Fruit fly (Drosophila melanogaster) whole organism, embryonic: Measurements from ENCODE around the gene CG5715.
A peak's percentile ranks its signal among the peaks of the same experiment; 100 is the strongest.

Source experiments
- Adf1 ChIP-seq: fragments of 200-800 bp; sonication (Bioruptor generic); IDR thresholded peaks from 2 replicates; pipeline ENCODE4 v1.3.6; 2022; ENCODE audit warnings: missing biosample characterization, missing genetic modification characterization
- Atf-2 ChIP-seq: fragments of 200-800 bp; sonication (Bioruptor generic); optimal IDR thresholded peaks from 2 replicates; lab custom pipeline; 2016; ENCODE audit warnings: missing biosample characterization, missing genetic modification characterization
- B-H1 ChIP-seq: fragments of 200-800 bp; sonication (Bioruptor generic); IDR thresholded peaks from 3 replicates; pipeline ENCODE4 v1.3.6; 2022; ENCODE audit warnings: missing biosample characterization, missing genetic modification characterization
- B-H2 ChIP-seq: fragments of 200-800 bp; sonication (Bioruptor generic); optimal IDR thresholded peaks from 2 replicates; lab custom pipeline; 2018; ENCODE audit warnings: missing biosample characterization, mild to moderate bottlenecking, missing genetic modification characterization
- CG11085 ChIP-seq: fragments of 200-800 bp; sonication (Bioruptor generic); IDR thresholded peaks from 2 replicates; pipeline ENCODE4 v1.3.6; 2022; ENCODE audit warnings: missing biosample characterization, missing genetic modification characterization
- CG11504 ChIP-seq: fragments of 200-800 bp; sonication (Bioruptor generic); optimal IDR thresholded peaks from 3 replicates; lab custom pipeline; 2019; ENCODE audit warnings: missing biosample characterization, mild to moderate bottlenecking, missing genetic modification characterization, moderate library complexity
- CG13894 ChIP-seq: fragments of 200-800 bp; sonication (Bioruptor generic); optimal IDR thresholded peaks from 3 replicates; lab custom pipeline; 2018; ENCODE audit warnings: missing biosample characterization, mild to moderate bottlenecking, missing genetic modification characterization, moderate library complexity
- CG15601 ChIP-seq: fragments of 200-800 bp; sonication (Bioruptor generic); optimal IDR thresholded peaks from 3 replicates; lab custom pipeline; 2019; ENCODE audit warnings: missing biosample characterization, mild to moderate bottlenecking, missing genetic modification characterization, moderate library complexity
- CG16863 ChIP-seq: fragments of 200-800 bp; sonication (Bioruptor generic); optimal IDR thresholded peaks from 3 replicates; lab custom pipeline; 2016; ENCODE audit warnings: missing biosample characterization, missing genetic modification characterization
- CG30431 ChIP-seq: fragments of 200-800 bp; sonication (Bioruptor generic); optimal IDR thresholded peaks from 2 replicates; lab custom pipeline; 2017; ENCODE audit warnings: missing biosample characterization, missing genetic modification characterization
- CG34422 ChIP-seq: fragments of 200-800 bp; sonication (Bioruptor generic); IDR thresholded peaks from 3 replicates; pipeline ENCODE4 v1.3.6; 2022; ENCODE audit warnings: missing biosample characterization, missing genetic modification characterization
- CG4360 ChIP-seq: fragments of 200-800 bp; sonication (Bioruptor generic); IDR thresholded peaks from 2 replicates; pipeline ENCODE4 v1.3.6; 2022; ENCODE audit warnings: missing biosample characterization, missing genetic modification characterization
- CG4617 ChIP-seq: fragments of 200-800 bp; sonication (Bioruptor generic); optimal IDR thresholded peaks from 3 replicates; lab custom pipeline; 2016; ENCODE audit warnings: missing biosample characterization, missing genetic modification characterization, borderline replicate concordance
- CG7556 ChIP-seq: fragments of 200-800 bp; sonication (Bioruptor generic); optimal IDR thresholded peaks from 2 replicates; lab custom pipeline; 2017; ENCODE audit warnings: missing biosample characterization, mild to moderate bottlenecking, missing genetic modification characterization
- CG7786 ChIP-seq: fragments of 200-800 bp; sonication (Bioruptor generic); optimal IDR thresholded peaks from 2 replicates; lab custom pipeline; 2016; ENCODE audit warnings: missing biosample characterization, missing genetic modification characterization
- CG7839 ChIP-seq: fragments of 200-800 bp; sonication (Bioruptor generic); optimal IDR thresholded peaks from 3 replicates; lab custom pipeline; 2018; ENCODE audit warnings: missing biosample characterization, mild to moderate bottlenecking, missing genetic modification characterization, moderate library complexity
- CG8478 ChIP-seq: fragments of >200 bp; optimal IDR thresholded peaks from 2 replicates; lab custom pipeline; 2018
- CG9797 ChIP-seq: fragments of 200-800 bp; sonication (Bioruptor generic); optimal IDR thresholded peaks from 3 replicates; lab custom pipeline; 2018; ENCODE audit warnings: missing biosample characterization, mild to moderate bottlenecking, missing genetic modification characterization
- CkIIα-i1 ChIP-seq: fragments of 200-800 bp; sonication (Bioruptor generic); IDR thresholded peaks from 2 replicates; pipeline ENCODE4 v1.3.6; 2022; ENCODE audit warnings: missing biosample characterization, missing genetic modification characterization
- Dfd ChIP-seq, 2 experiments: fragments of >200 bp; optimal IDR thresholded peaks; 2 replicates each; lab custom pipeline; 2017; ENCODE audit warnings: missing biosample characterization in 2 of 2, missing genetic modification characterization in 2 of 2
- Gug ChIP-seq: fragments of 200-800 bp; sonication (Bioruptor generic); IDR thresholded peaks from 4 replicates; pipeline ENCODE4 v1.3.6; 2022; ENCODE audit warnings: missing biosample characterization, missing genetic modification characterization
- Hr51 ChIP-seq, 2 experiments: fragments of 200-800 bp; sonication (Bioruptor generic); optimal IDR thresholded peaks; 2 replicates in 1 of 2; 3 replicates in 1 of 2; lab custom pipeline; 2016 to 2018; ENCODE audit warnings: missing biosample characterization in 2 of 2, missing genetic modification characterization in 2 of 2, mild to moderate bottlenecking in 1 of 2, moderate library complexity in 1 of 2
- NFAT ChIP-seq: fragments of 200-800 bp; sonication (Bioruptor generic); IDR thresholded peaks from 2 replicates; pipeline ENCODE4 v1.3.6; 2022; ENCODE audit warnings: missing biosample characterization, missing genetic modification characterization
- Sox102F ChIP-seq: fragments of 200-800 bp; sonication (Bioruptor generic); optimal IDR thresholded peaks from 2 replicates; lab custom pipeline; 2018; ENCODE audit warnings: missing biosample characterization, mild to moderate bottlenecking, missing genetic modification characterization, moderate library complexity
- Taf1 ChIP-seq: fragments of 200-800 bp; sonication (Bioruptor generic); IDR thresholded peaks from 2 replicates; pipeline ENCODE4 v1.3.6; 2022; ENCODE audit warnings: missing biosample characterization, missing genetic modification characterization
- ap ChIP-seq: fragments of 200-800 bp; sonication (Bioruptor generic); IDR thresholded peaks from 2 replicates; pipeline ENCODE4 v1.3.6; 2022; ENCODE audit warnings: missing biosample characterization, missing genetic modification characterization
- dati ChIP-seq: fragments of 200-800 bp; sonication (Bioruptor generic); IDR thresholded peaks from 2 replicates; pipeline ENCODE4 v1.3.6; 2022; ENCODE audit warnings: missing biosample characterization, missing genetic modification characterization
- fd96Cb ChIP-seq: fragments of 200-800 bp; sonication (Bioruptor generic); optimal IDR thresholded peaks from 2 replicates; lab custom pipeline; 2018; ENCODE audit warnings: missing biosample characterization, mild to moderate bottlenecking, missing genetic modification characterization, moderate library complexity
- gcm2 ChIP-seq: fragments of 200-800 bp; sonication (Bioruptor generic); optimal IDR thresholded peaks from 2 replicates; lab custom pipeline; 2016; ENCODE audit warnings: missing biosample characterization, missing genetic modification characterization
- gro ChIP-seq: fragments of 200-800 bp; sonication (Bioruptor generic); optimal IDR thresholded peaks from 2 replicates; lab custom pipeline; 2016; ENCODE audit warnings: missing biosample characterization, missing genetic modification characterization
- hbn ChIP-seq: fragments of 200-800 bp; sonication (Bioruptor generic); IDR thresholded peaks from 2 replicates; pipeline ENCODE4 v1.3.6; 2022; ENCODE audit warnings: missing biosample characterization, missing genetic modification characterization; ENCODE audit not compliant: partially characterized antibody
- hth ChIP-seq: fragments of >200 bp; optimal IDR thresholded peaks from 2 replicates; lab custom pipeline; 2017; ENCODE audit warnings: inconsistent platforms
- inv ChIP-seq: fragments of 200-800 bp; sonication (Bioruptor generic); IDR thresholded peaks from 2 replicates; pipeline ENCODE4 v1.3.6; 2022; ENCODE audit warnings: missing biosample characterization, missing genetic modification characterization; ENCODE audit not compliant: partially characterized antibody
- kay ChIP-seq: fragments of 200-800 bp; sonication (Bioruptor generic); optimal IDR thresholded peaks from 2 replicates; lab custom pipeline; 2016; ENCODE audit warnings: missing biosample characterization, missing genetic modification characterization
- nau ChIP-seq: fragments of 200-800 bp; sonication (Bioruptor generic); optimal IDR thresholded peaks from 3 replicates; lab custom pipeline; 2017; ENCODE audit warnings: missing biosample characterization, mild to moderate bottlenecking, missing genetic modification characterization, missing genetic modification reagents
- nerfin-2 ChIP-seq: fragments of 200-800 bp; sonication (Bioruptor generic); IDR thresholded peaks from 2 replicates; pipeline ENCODE4 v1.3.6; 2022; ENCODE audit warnings: missing biosample characterization, missing genetic modification characterization; ENCODE audit not compliant: partially characterized antibody
- oc ChIP-seq: fragments of 200-800 bp; sonication (Bioruptor generic); optimal IDR thresholded peaks from 2 replicates; lab custom pipeline; 2018; ENCODE audit warnings: missing biosample characterization, mild to moderate bottlenecking, missing genetic modification characterization, moderate library complexity
- pan ChIP-seq, 4 experiments: fragments of >200 bp in 3 of 4; fragments of 200-800 bp in 1 of 4; sonication (Bioruptor generic) in 1 of 4; optimal IDR thresholded peaks in 3 of 4; IDR thresholded peaks in 1 of 4; 2 replicates each; pipeline versions ENCODE4 v1.3.6 to Lab custom; 2017 to 2022; ENCODE audit warnings: missing biosample characterization in 2 of 4, missing genetic modification characterization in 2 of 4, mixed read lengths in 1 of 4
- pb ChIP-seq: fragments of 200-800 bp; sonication (Bioruptor generic); optimal IDR thresholded peaks from 3 replicates; lab custom pipeline; 2016; ENCODE audit warnings: missing biosample characterization, missing genetic modification characterization
- peb ChIP-seq: fragments of 200-800 bp; sonication (Bioruptor generic); IDR thresholded peaks from 2 replicates; pipeline ENCODE4 v1.3.6; 2022; ENCODE audit warnings: missing biosample characterization, missing genetic modification characterization
- phol ChIP-seq: fragments of 200-800 bp; sonication (Bioruptor generic); optimal IDR thresholded peaks from 3 replicates; lab custom pipeline; 2018; ENCODE audit warnings: missing biosample characterization, mild to moderate bottlenecking, missing genetic modification characterization, moderate library complexity
- pros ChIP-seq: fragments of 200-800 bp; sonication (Bioruptor generic); optimal IDR thresholded peaks from 3 replicates; lab custom pipeline; 2019; ENCODE audit warnings: missing biosample characterization, mild to moderate bottlenecking, missing genetic modification characterization, moderate library complexity
- pzg ChIP-seq: fragments of 200-800 bp; sonication (Bioruptor generic); optimal IDR thresholded peaks from 3 replicates; lab custom pipeline; 2018; ENCODE audit warnings: missing biosample characterization, mild to moderate bottlenecking, missing genetic modification characterization, moderate library complexity
- seq ChIP-seq: fragments of 200-800 bp; sonication (Bioruptor generic); IDR thresholded peaks from 2 replicates; pipeline ENCODE4 v1.3.6; 2022; ENCODE audit warnings: missing biosample characterization, missing genetic modification characterization
- sug ChIP-seq: fragments of 200-800 bp; optimal IDR thresholded peaks from 2 replicates; lab custom pipeline; 2019; ENCODE audit warnings: missing biosample characterization, mild to moderate bottlenecking, missing genetic modification characterization, moderate library complexity
- usp ChIP-seq: fragments of >200 bp; optimal IDR thresholded peaks from 2 replicates; lab custom pipeline; 2017; ENCODE audit warnings: missing biosample characterization, missing genetic modification characterization
- vfl ChIP-seq: fragments of 200-800 bp; sonication (Bioruptor generic); optimal IDR thresholded peaks from 2 replicates; lab custom pipeline; 2016; ENCODE audit warnings: missing biosample characterization, missing genetic modification characterization
- z ChIP-seq: fragments of 200-800 bp; sonication (Bioruptor generic); IDR thresholded peaks from 3 replicates; pipeline ENCODE4 v1.3.6; 2022; ENCODE audit warnings: missing biosample characterization, missing genetic modification characterization
- zen ChIP-seq: fragments of 200-800 bp; sonication (Bioruptor generic); optimal IDR thresholded peaks from 3 replicates; lab custom pipeline; 2018; ENCODE audit warnings: missing biosample characterization, mild to moderate bottlenecking, missing genetic modification characterization, moderate library complexity

Gene CG5715

dm6 chr3R:24318217-24319082 lies 24.3 kb upstream of the CG5715 start, which contains the start of the genes Nab2 and BRWD3 (continued):
- TF ChIP-seq dati (no peak), CG7786 (GFP tag; lab: Kevin White, UChicago) (no peak), NFAT (peak; percentile 69), Gug (GFP tag; lab: Robert Waterston, UW) (peak; percentile 29; the same call in 1 of the 4 replicates), pan (optimal IDR thresholded peaks at IDR 0.05; lab: Kevin White, UChicago) (no peak), pan (GFP tag; optimal IDR thresholded peaks at IDR 0.05 in 1 of 2, IDR thresholded peaks at IDR 0.05 in 1 of 2) (peak in 1 of 2 experiments; percentile 31), phol (tag; lab: Kevin White, UChicago) (peak; percentile 65), CG11085 (GFP tag; lab: Robert Waterston, UW) (no peak), ap (GFP tag; lab: Robert Waterston, UW) (no peak), oc (tag; lab: Kevin White, UChicago) (no peak), hth (lab: Kevin White, UChicago) (no peak), CG9797 (GFP tag; lab: Kevin White, UChicago) (peak; percentile 4), hbn (GFP tag; lab: Robert Waterston, UW) (peak; percentile 54), gro (GFP tag; lab: Kevin White, UChicago) (no peak), Sox102F (GFP tag; lab: Kevin White, UChicago) (no peak), zen (tag; lab: Kevin White, UChicago) (peak; percentile 28), nau (no peak), Hr51 (GFP tag; optimal IDR thresholded peaks at IDR 0.05; lab: Kevin White, UChicago) (no peak), gcm2 (GFP tag; lab: Kevin White, UChicago) (no peak), Taf1 (GFP tag; lab: Robert Waterston, UW) (no peak), pb (no peak), Atf-2 (no peak), CG4360 (GFP tag; lab: Robert Waterston, UW) (no peak), B-H2 (GFP tag; lab: Kevin White, UChicago) (no peak), CG11504 (tag; lab: Kevin White, UChicago) (no peak), CG7556 (GFP tag; lab: Kevin White, UChicago) (no peak), CG4617 (GFP tag; lab: Kevin White, UChicago) (peak; percentile 39), sug (tag; lab: Kevin White, UChicago) (no peak), Dfd (GFP tag; optimal IDR thresholded peaks at IDR 0.05; lab: Kevin White, UChicago) (no peak), vfl (GFP tag; lab: Kevin White, UChicago) (no peak), CkIIα-i1 (GFP tag; lab: Robert Waterston, UW) (no peak), CG8478 (lab: Kevin White, UChicago) (no peak), CG7839 (tag; lab: Kevin White, UChicago) (no peak), pzg (GFP tag; lab: Kevin White, UChicago) (peak; percentile 62), seq (GFP tag; lab: Robert Waterston, UW) (no peak), usp (GFP tag; lab: Kevin White, UChicago) (no peak), CG13894 (no peak), z (GFP tag; lab: Robert Waterston, UW) (no peak), nerfin-2 (GFP tag; lab: Robert Waterston, UW) (peak; percentile 48), inv (GFP tag; lab: Robert Waterston, UW) (peak; percentile 56), CG15601 (tag; lab: Kevin White, UChicago) (no peak), CG16863 (GFP tag; lab: Kevin White, UChicago) (no peak), peb (GFP tag; lab: Robert Waterston, UW) (no peak), Adf1 (no peak; the same call in 1 of the 2 replicates), kay (GFP tag; lab: Kevin White, UChicago) (no peak), fd96Cb (tag; lab: Kevin White, UChicago) (peak; percentile 21), B-H1 (GFP tag; lab: Robert Waterston, UW) (no peak), CG34422 (GFP tag; lab: Robert Waterston, UW) (peak; percentile 45; the same call in 2 of the 3 replicates), CG30431 (GFP tag; lab: Kevin White, UChicago) (no peak), pros (GFP tag; lab: Kevin White, UChicago) (no peak)
